Worm (Caenorhabditis elegans) whole organism, L4 larva: ENCODE data around the gene nspg-4.

ENCODE experiments used
- F26F4.8 ChIP-seq: fragments of 200-800 bp; sonication (Bioruptor generic); conservative IDR thresholded peaks from 2 replicates; pipeline ENCODE4 v1.3.6; 2022; ENCODE audit warnings: missing genetic modification characterization, missing compliant biosample characterization
- F37D6.2 ChIP-seq: sonication (generic microtip); optimal IDR thresholded peaks from 2 replicates; lab custom pipeline; 2016; ENCODE audit warnings: mild to moderate bottlenecking, missing genetic modification characterization, missing compliant biosample characterization
- F44E2.7 ChIP-seq: fragments of 200-800 bp; sonication (Bioruptor generic); IDR thresholded peaks from 2 replicates; pipeline ENCODE4 v2.1.2; 2022; ENCODE audit warnings: missing genetic modification characterization, missing compliant biosample characterization
- R02D3.7 ChIP-seq: fragments of 150-350 bp; sonication (generic microtip); optimal IDR thresholded peaks from 3 replicates; lab custom pipeline; 2014; ENCODE audit warnings: missing biosample characterization, missing genetic modification characterization
- T20F7.1 ChIP-seq: fragments of 200-800 bp; sonication (Bioruptor generic); optimal IDR thresholded peaks from 2 replicates; lab custom pipeline; 2018; ENCODE audit warnings: mild to moderate bottlenecking, missing genetic modification characterization, missing compliant biosample characterization
- Y75B8A.6 ChIP-seq: fragments of 200-800 bp; sonication (Bioruptor generic); IDR thresholded peaks from 2 replicates; pipeline ENCODE4 v1.3.6; 2022; ENCODE audit warnings: missing genetic modification reagents, missing genetic modification characterization, missing compliant biosample characterization
- ZK337.2 ChIP-seq: fragments of 200-800 bp; sonication (Bioruptor generic); IDR thresholded peaks from 2 replicates; pipeline ENCODE4 v1.3.6; 2022; ENCODE audit warnings: missing genetic modification reagents, missing genetic modification characterization, missing compliant biosample characterization
- ZK546.5 ChIP-seq, 2 experiments: sonication (generic microtip); optimal IDR thresholded peaks; 2 replicates each; lab custom pipeline; 2017; ENCODE audit warnings: missing biosample characterization in 2 of 2, missing genetic modification characterization in 2 of 2
- aha-1 ChIP-seq: fragments of 150-350 bp; peaks from one replicate; lab custom pipeline; 2014; ENCODE audit warnings: missing biosample characterization, missing genetic modification characterization
- ama-1 ChIP-seq: fragments of 150-350 bp; optimal IDR thresholded peaks from 2 replicates; lab custom pipeline; 2014; ENCODE audit warnings: inconsistent platforms, mixed read lengths
- arid-1 ChIP-seq: fragments of 200-800 bp; sonication (Bioruptor generic); conservative IDR thresholded peaks from 2 replicates; pipeline ENCODE4 v1.3.6; 2022; ENCODE audit warnings: missing genetic modification reagents, missing genetic modification characterization, missing compliant biosample characterization
- ceh-20 ChIP-seq: fragments of 200-800 bp; sonication (Bioruptor generic); IDR thresholded peaks from 2 replicates; pipeline ENCODE4 v1.3.6; 2022; ENCODE audit warnings: missing genetic modification reagents, missing genetic modification characterization, missing compliant biosample characterization
- ctbp-1 ChIP-seq: fragments of 200-800 bp; sonication (Bioruptor generic); IDR thresholded peaks from 2 replicates; pipeline ENCODE4 v1.3.6; 2022; ENCODE audit warnings: missing genetic modification reagents, missing genetic modification characterization, missing compliant biosample characterization
- daf-12 ChIP-seq: fragments of 150-350 bp; optimal IDR thresholded peaks from 2 replicates; lab custom pipeline; 2014; ENCODE audit warnings: missing biosample characterization, missing genetic modification reagents, missing genetic modification characterization
- daf-19 ChIP-seq: fragments of 200-800 bp; sonication (Bioruptor generic); conservative IDR thresholded peaks from 2 replicates; pipeline ENCODE4 v1.3.6; 2022; ENCODE audit warnings: missing genetic modification characterization, missing compliant biosample characterization
- dmd-6 ChIP-seq: fragments of 200-800 bp; sonication (Bioruptor generic); IDR thresholded peaks from 2 replicates; pipeline ENCODE4 v1.3.6; 2022; ENCODE audit warnings: missing genetic modification reagents, missing genetic modification characterization, missing compliant biosample characterization
- dmd-8 ChIP-seq: fragments of 200-800 bp; sonication (Bioruptor generic); IDR thresholded peaks from 2 replicates; pipeline ENCODE4 v1.3.6; 2022; ENCODE audit warnings: missing genetic modification characterization, missing compliant biosample characterization
- fos-1 ChIP-seq: fragments of 150-350 bp; optimal IDR thresholded peaks from 2 replicates; lab custom pipeline; 2014; ENCODE audit warnings: missing biosample characterization, missing genetic modification characterization
- gei-8 ChIP-seq: fragments of 200-800 bp; sonication (Bioruptor generic); optimal IDR thresholded peaks from 2 replicates; lab custom pipeline; 2018; ENCODE audit warnings: mild to moderate bottlenecking, missing genetic modification characterization, missing compliant biosample characterization
- hif-1 ChIP-seq, 2 experiments: sonication (generic microtip); optimal IDR thresholded peaks; 2 replicates each; lab custom pipeline; 2016 to 2017; ENCODE audit warnings: missing compliant biosample characterization in 2 of 2, missing genetic modification characterization in 2 of 2, missing genetic modification reagents in 2 of 2, missing genotype in 2 of 2, mild to moderate bottlenecking in 1 of 2
- hlh-30 ChIP-seq: sonication (generic microtip); optimal IDR thresholded peaks from 2 replicates; lab custom pipeline; 2017; ENCODE audit warnings: antibody characterized with exemption, mild to moderate bottlenecking, missing genetic modification characterization, missing compliant biosample characterization; ENCODE audit not compliant: insufficient read depth
- jun-1 ChIP-seq: fragments of 150-350 bp; optimal IDR thresholded peaks from 2 replicates; lab custom pipeline; 2014; ENCODE audit warnings: missing biosample characterization, missing genetic modification reagents, missing genetic modification characterization
- lim-7 ChIP-seq: fragments of 200-800 bp; sonication (Bioruptor generic); IDR thresholded peaks from 2 replicates; pipeline ENCODE4 v1.3.6; 2022; ENCODE audit warnings: missing genetic modification characterization, missing compliant biosample characterization
- lin-13 ChIP-seq: fragments of 150-350 bp; optimal IDR thresholded peaks from 2 replicates; lab custom pipeline; 2014; ENCODE audit warnings: missing biosample characterization, missing genetic modification reagents, missing genetic modification characterization
- lin-15B ChIP-seq: fragments of 150-350 bp; sonication (generic microtip); optimal IDR thresholded peaks from 3 replicates; lab custom pipeline; 2014; ENCODE audit warnings: missing biosample characterization, missing genetic modification characterization
- lin-38 ChIP-seq: fragments of 200-800 bp; sonication (Bioruptor generic); IDR thresholded peaks from 2 replicates; pipeline ENCODE4 v1.3.6; 2022; ENCODE audit warnings: missing genetic modification reagents, missing genetic modification characterization, missing compliant biosample characterization
- lin-39 ChIP-seq: fragments of 150-350 bp; optimal IDR thresholded peaks from 2 replicates; lab custom pipeline; 2014; ENCODE audit warnings: missing biosample characterization, missing genetic modification reagents, missing genetic modification characterization
- madf-5 ChIP-seq, 2 experiments: fragments of 200-800 bp; sonication (Bioruptor generic); IDR thresholded peaks; 2 replicates each; pipeline ENCODE4 v1.3.6; 2022; ENCODE audit warnings: missing compliant biosample characterization in 2 of 2, missing genetic modification characterization in 2 of 2
- madf-9 ChIP-seq: fragments of 200-800 bp; sonication (Bioruptor generic); conservative IDR thresholded peaks from 2 replicates; pipeline ENCODE4 v1.3.6; 2022; ENCODE audit warnings: missing genetic modification reagents, missing genetic modification characterization, missing compliant biosample characterization
- mdl-1 ChIP-seq, 2 experiments: fragments of 150-350 bp in 1 of 2; sonication (generic microtip) in 1 of 2; optimal IDR thresholded peaks; 2 replicates each; lab custom pipeline; 2014 to 2017; ENCODE audit warnings: missing biosample characterization in 2 of 2, missing genetic modification characterization in 2 of 2
- mdt-29 ChIP-seq: fragments of 200-800 bp; sonication (Bioruptor generic); IDR thresholded peaks from 2 replicates; pipeline ENCODE4 v1.3.6; 2022; ENCODE audit warnings: missing genetic modification reagents, missing genetic modification characterization, missing compliant biosample characterization
- mes-2 ChIP-seq: sonication (generic microtip); optimal IDR thresholded peaks from 2 replicates; lab custom pipeline; 2016; ENCODE audit warnings: missing genotype, mild to moderate bottlenecking, missing genetic modification characterization, missing compliant biosample characterization; ENCODE audit not compliant: poor library complexity, severe bottlenecking
- mxl-2 ChIP-seq: fragments of 200-800 bp; sonication (Bioruptor generic); conservative IDR thresholded peaks from 2 replicates; pipeline ENCODE4 v1.3.6; 2022; ENCODE audit warnings: missing genetic modification reagents, missing genetic modification characterization, missing compliant biosample characterization
- mxl-3 ChIP-seq: fragments of 200-800 bp; sonication (Bioruptor generic); optimal IDR thresholded peaks from 2 replicates; lab custom pipeline; 2018; ENCODE audit warnings: mild to moderate bottlenecking, missing genetic modification characterization, missing compliant biosample characterization
- nhr-11 ChIP-seq: fragments of 150-350 bp; optimal IDR thresholded peaks from 2 replicates; lab custom pipeline; 2014; ENCODE audit warnings: missing biosample characterization, missing genetic modification characterization
- nhr-111 ChIP-seq: fragments of 200-800 bp; sonication (Bioruptor generic); optimal IDR thresholded peaks from 2 replicates; lab custom pipeline; 2018; ENCODE audit warnings: mild to moderate bottlenecking, missing genetic modification characterization, missing compliant biosample characterization
- nhr-28 ChIP-seq: fragments of 150-350 bp; optimal IDR thresholded peaks from 2 replicates; lab custom pipeline; 2014; ENCODE audit warnings: missing biosample characterization, missing genetic modification characterization
- nhr-41 ChIP-seq: fragments of 200-800 bp; sonication (Bioruptor generic); IDR thresholded peaks from 2 replicates; pipeline ENCODE4 v1.3.6; 2022; ENCODE audit warnings: missing genetic modification reagents, missing genetic modification characterization, missing compliant biosample characterization
- nhr-6 ChIP-seq: fragments of 150-350 bp; optimal IDR thresholded peaks from 2 replicates; lab custom pipeline; 2014; ENCODE audit warnings: missing biosample characterization, missing genetic modification characterization
- pha-4 ChIP-seq, 2 experiments: fragments of 150-350 bp in 1 of 2; fragments of 200-800 bp in 1 of 2; sonication (Bioruptor generic) in 1 of 2; IDR thresholded peaks in 1 of 2; optimal IDR thresholded peaks in 1 of 2; 2 replicates each; pipeline versions ENCODE4 v1.3.6 to Lab custom; 2014 to 2022; ENCODE audit warnings: missing genetic modification characterization in 2 of 2, missing genetic modification reagents in 2 of 2, missing biosample characterization in 1 of 2, missing compliant biosample characterization in 1 of 2
- pqm-1 ChIP-seq: sonication (generic microtip); optimal IDR thresholded peaks from 2 replicates; lab custom pipeline; 2017; ENCODE audit warnings: missing biosample characterization, missing genetic modification characterization
- rbr-2 ChIP-seq: sonication (generic microtip); optimal IDR thresholded peaks from 2 replicates; lab custom pipeline; 2016; ENCODE audit warnings: missing genotype, missing genetic modification characterization, missing compliant biosample characterization
- saeg-2 ChIP-seq: fragments of 200-800 bp; sonication (Bioruptor generic); IDR thresholded peaks from 2 replicates; pipeline ENCODE4 v1.3.6; 2022; ENCODE audit warnings: missing genetic modification reagents, missing genetic modification characterization, missing compliant biosample characterization
- spr-1 ChIP-seq: sonication (generic microtip); optimal IDR thresholded peaks from 2 replicates; lab custom pipeline; 2016; ENCODE audit warnings: mild to moderate bottlenecking, missing genetic modification characterization, missing compliant biosample characterization
- spr-3 ChIP-seq: fragments of 200-800 bp; sonication (Bioruptor generic); optimal IDR thresholded peaks from 2 replicates; lab custom pipeline; 2018; ENCODE audit warnings: mild to moderate bottlenecking, missing genetic modification characterization, missing compliant biosample characterization
- unc-130 ChIP-seq: sonication (generic microtip); optimal IDR thresholded peaks from 2 replicates; lab custom pipeline; 2016; ENCODE audit warnings: missing genetic modification reagents, missing genetic modification characterization, missing compliant biosample characterization
- unc-62 ChIP-seq, 3 experiments: fragments of 150-350 bp in 1 of 3; sonication (generic microtip); optimal IDR thresholded peaks in 2 of 3; peaks in 1 of 3; 1 replicate in 1 of 3; 2 replicates in 2 of 3; lab custom pipeline; 2014 to 2017; ENCODE audit warnings: missing biosample characterization in 3 of 3, missing genetic modification characterization in 3 of 3, missing genetic modification reagents in 3 of 3, missing genotype in 1 of 3
- vab-7 ChIP-seq: fragments of 200-800 bp; sonication (Bioruptor generic); IDR thresholded peaks from 2 replicates; pipeline ENCODE4 v1.3.6; 2022; ENCODE audit warnings: missing genetic modification reagents, missing genetic modification characterization, missing compliant biosample characterization
- zfp-3 ChIP-seq: fragments of 200-800 bp; sonication (Bioruptor generic); conservative IDR thresholded peaks from 2 replicates; pipeline ENCODE4 v1.3.6; 2022; ENCODE audit warnings: missing genetic modification reagents, missing genetic modification characterization, missing compliant biosample characterization
- zip-2 ChIP-seq: fragments of 150-350 bp; optimal IDR thresholded peaks from 2 replicates; lab custom pipeline; 2014; ENCODE audit warnings: missing biosample characterization, missing genetic modification characterization

The nspg-4 gene

DNA sequence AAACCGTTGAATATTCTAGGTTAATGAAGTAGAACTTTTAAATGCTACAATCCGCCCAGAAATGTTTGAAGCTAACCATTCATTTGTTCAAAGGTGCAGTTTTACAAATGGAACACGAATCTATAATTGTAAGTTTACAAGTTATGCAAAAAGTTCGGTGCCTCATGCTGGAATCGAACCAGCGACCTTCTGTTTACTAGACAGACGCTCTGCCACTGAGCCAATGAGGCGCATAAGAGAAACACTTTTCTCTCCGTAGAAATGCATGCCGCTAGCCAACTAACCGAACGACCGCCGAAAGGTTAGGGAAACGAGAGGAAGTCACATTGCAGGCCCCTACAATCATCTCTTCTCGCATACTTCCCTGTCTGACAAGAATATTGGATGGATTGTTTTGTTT, 21.1 kb upstream of the nspg-4 start (continued):
- TF ChIP-seq F37D6.2 (peak; percentile 66), lin-13 (GFP tag; lab: Kevin White, UChicago) (peak; percentile 23), nhr-41 (GFP tag; lab: Robert Waterston, UW) (peak; percentile 89), lin-15B (tag; lab: Kevin White, UChicago) (no peak), jun-1 (peak; percentile 18), saeg-2 (GFP tag; lab: Robert Waterston, UW) (peak; percentile 71; the same call in 1 of the 2 replicates), madf-9 (GFP tag; lab: Robert Waterston, UW) (peak; percentile 93), aha-1 (peak; percentile 99), mxl-3 (peak; percentile 66), daf-19 (GFP tag; lab: Robert Waterston, UW) (peak; percentile 93), pha-4 (GFP tag; IDR thresholded peaks at IDR 0.05; lab: Robert Waterston, UW) (peak; percentile 90), pha-4 (tag; optimal IDR thresholded peaks at IDR 0.05; lab: Kevin White, UChicago) (peak; percentile 34), daf-12 (no peak), ZK546.5 (tag; optimal IDR thresholded peaks at IDR 0.05; lab: Kevin White, UChicago) (no peak), zip-2 (tag; lab: Kevin White, UChicago) (no peak), F26F4.8 (peak; percentile 81), madf-5 (GFP tag; IDR thresholded peaks at IDR 0.05; lab: Robert Waterston, UW) (peak; percentile 80 to 82; a peak in 2 of 4 replicates), spr-3 (GFP tag; lab: Kevin White, UChicago) (peak; percentile 73), Y75B8A.6 (GFP tag; lab: Robert Waterston, UW) (no peak), ama-1 (lab: Kevin White, UChicago) (no peak), pqm-1 (tag; lab: Kevin White, UChicago) (no peak), hif-1 (tag; optimal IDR thresholded peaks at IDR 0.05; lab: Kevin White, UChicago) (peak in 1 of 2 experiments; percentile 30), unc-130 (GFP tag; lab: Kevin White, UChicago) (peak; percentile 44), mxl-2 (GFP tag; lab: Robert Waterston, UW) (peak; percentile 70; the same call in 1 of the 2 replicates), nhr-111 (GFP tag; lab: Kevin White, UChicago) (peak; percentile 66), T20F7.1 (peak; percentile 16), vab-7 (GFP tag; lab: Robert Waterston, UW) (peak; percentile 93), ctbp-1 (GFP tag; lab: Robert Waterston, UW) (peak; percentile 88), nhr-11 (tag; lab: Kevin White, UChicago) (peak; percentile 33), nhr-6 (tag; lab: Kevin White, UChicago) (no peak), arid-1 (peak; percentile 94), spr-1 (tag; lab: Kevin White, UChicago) (peak; percentile 29), lin-38 (GFP tag; lab: Robert Waterston, UW) (no peak), hlh-30 (peak; percentile 72), dmd-8 (GFP tag; lab: Robert Waterston, UW) (peak; percentile 92), rbr-2 (tag; lab: Kevin White, UChicago) (peak; percentile 79), fos-1 (tag; lab: Kevin White, UChicago) (no peak), unc-62 (GFP tag; optimal IDR thresholded peaks at IDR 0.05 in 1 of 2; lab: Kevin White, UChicago) (no peak), unc-62 (tag; optimal IDR thresholded peaks at IDR 0.05; lab: Kevin White, UChicago) (no peak), lin-39 (tag; lab: Kevin White, UChicago) (no peak), gei-8 (GFP tag; lab: Kevin White, UChicago) (peak; percentile 81), nhr-28 (tag; lab: Kevin White, UChicago) (peak; percentile 37), mes-2 (tag; lab: Kevin White, UChicago) (peak; percentile 87), R02D3.7 (no peak), F44E2.7 (GFP tag; lab: Robert Waterston, UW) (peak; percentile 96), ceh-20 (peak; percentile 81), zfp-3 (GFP tag; lab: Robert Waterston, UW) (peak; percentile 65; the same call in 1 of the 2 replicates), ZK337.2 (GFP tag; lab: Robert Waterston, UW) (no peak), dmd-6 (GFP tag; lab: Robert Waterston, UW) (peak; percentile 76), mdl-1 (tag; optimal IDR thresholded peaks at IDR 0.05; lab: Kevin White, UChicago) (peak in 1 of 2 experiments; percentile 56), lim-7 (GFP tag; lab: Robert Waterston, UW) (peak; percentile 93), mdt-29 (GFP tag; lab: Robert Waterston, UW) (peak; percentile 81; the same call in 1 of the 2 replicates)
